Fruit fly (Drosophila melanogaster): Measurements from ENCODE around the gene COX5BL.

COX5BL gene

dm6 chr2L:6561463-6562357 is 2.5 kb downstream of the COX5BL start, which contains the start of the genes Trmt6 and Ent2 (continued):
- TF ChIP-seq da (GFP tag; optimal IDR thresholded peaks at IDR 0.05), result peak; percentile 92
- peak; percentile 91 for TF ChIP-seq btn (GFP tag; optimal IDR thresholded peaks at IDR 0.05)
- TF ChIP-seq D19A (tag; optimal IDR thresholded peaks at IDR 0.05), result peak; percentile 83
- peak; percentile 95 for TF ChIP-seq CG10654 (GFP tag; optimal IDR thresholded peaks at IDR 0.05)
- peak; percentile 91 for TF ChIP-seq CG12391 (tag; optimal IDR thresholded peaks at IDR 0.05)
- no peak for TF ChIP-seq hbn (GFP tag; IDR thresholded peaks at IDR 0.05; ENCODE audit: partially characterized antibody)
- TF ChIP-seq Opbp (GFP tag; IDR thresholded peaks at IDR 0.05; ENCODE audit: partially characterized antibody), result 0 out of 3 replicates have a peak, but pooled peaks have one; percentile 37
- peak; percentile 77 for TF ChIP-seq Hey (tag; optimal IDR thresholded peaks at IDR 0.05)
- peak; percentile 91 for TF ChIP-seq sim (GFP tag; IDR thresholded peaks at IDR 0.05)
- peak; percentile 81 for TF ChIP-seq Jarid2 (GFP tag; optimal IDR thresholded peaks at IDR 0.05)
- peak; percentile 86 for TF ChIP-seq CG13123 (GFP tag; optimal IDR thresholded peaks at IDR 0.05)
- TF ChIP-seq CG17829 (tag; optimal IDR thresholded peaks at IDR 0.05), result peak; percentile 93
- TF ChIP-seq pros (GFP tag; optimal IDR thresholded peaks at IDR 0.05), result peak; percentile 34
- TF ChIP-seq B-H1 (GFP tag; IDR thresholded peaks at IDR 0.05), result peak; percentile 97
- peak; percentile 94 for TF ChIP-seq CG16863 (GFP tag; optimal IDR thresholded peaks at IDR 0.05)
- TF ChIP-seq inv (GFP tag; IDR thresholded peaks at IDR 0.05; ENCODE audit: partially characterized antibody), result no peak
- no peak for TF ChIP-seq Trl (optimal IDR thresholded peaks at IDR 0.05)
- peak; percentile 98 for TF ChIP-seq Trl (GFP tag; optimal IDR thresholded peaks at IDR 0.05)
- TF ChIP-seq Mes4 (GFP tag; optimal IDR thresholded peaks at IDR 0.05), result peak; percentile 93
- TF ChIP-seq CG8924 (tag; optimal IDR thresholded peaks at IDR 0.05), result peak; percentile 92
- TF ChIP-seq twi (tag; optimal IDR thresholded peaks at IDR 0.05), result peak; percentile 82
- TF ChIP-seq fd3F (GFP tag; optimal IDR thresholded peaks at IDR 0.05), result peak; percentile 94
- TF ChIP-seq cad (GFP tag; optimal IDR thresholded peaks at IDR 0.05), result peak; percentile 30
- peak; percentile 82 for TF ChIP-seq CG6254 (GFP tag; optimal IDR thresholded peaks at IDR 0.05)
- TF ChIP-seq gce (GFP tag; IDR thresholded peaks at IDR 0.05), result peak; percentile 97
- peak; percentile 91 for TF ChIP-seq sug (tag; optimal IDR thresholded peaks at IDR 0.05)
- TF ChIP-seq CG18619 (GFP tag; optimal IDR thresholded peaks at IDR 0.05), result peak; percentile 95
- peak; percentile 80 for TF ChIP-seq CG10321 (GFP tag; IDR thresholded peaks at IDR 0.05)
- peak; percentile 94 for TF ChIP-seq cas (GFP tag; IDR thresholded peaks at IDR 0.05)
- TF ChIP-seq grau (tag; optimal IDR thresholded peaks at IDR 0.05), result peak; percentile 94
- peak; percentile 89 for TF ChIP-seq NK7.1 (GFP tag; optimal IDR thresholded peaks at IDR 0.05)
- peak; percentile 98 for TF ChIP-seq HLH54F (GFP tag; optimal IDR thresholded peaks at IDR 0.05)
- peak; percentile 93 for TF ChIP-seq slou (GFP tag; optimal IDR thresholded peaks at IDR 0.05)
- peak; percentile 91 to 96 for TF ChIP-seq chif (GFP tag; optimal IDR thresholded peaks at IDR 0.05)
- TF ChIP-seq ash1 (GFP tag; optimal IDR thresholded peaks at IDR 0.05), result peak; percentile 73
- TF ChIP-seq gcm (GFP tag; optimal IDR thresholded peaks at IDR 0.05), result peak; percentile 75
- TF ChIP-seq ro (GFP tag; IDR thresholded peaks at IDR 0.05), result peak; percentile 90
- peak; percentile 95 for TF ChIP-seq CG1602 (GFP tag; optimal IDR thresholded peaks at IDR 0.05)
- peak in 1 of 2 experiments; percentile 50 for TF ChIP-seq insv (GFP tag; optimal IDR thresholded peaks at IDR 0.05)
- peak; percentile 93 for TF ChIP-seq Ssrp (tag; optimal IDR thresholded peaks at IDR 0.05)
- peak; percentile 95 for TF ChIP-seq CG10209 (GFP tag; optimal IDR thresholded peaks at IDR 0.05)
- peak; percentile 85 for TF ChIP-seq CG2875 (GFP tag; optimal IDR thresholded peaks at IDR 0.05)
- peak; percentile 85 for TF ChIP-seq CG3163 (GFP tag; optimal IDR thresholded peaks at IDR 0.05)
- peak; percentile 91 for TF ChIP-seq disco-r (GFP tag; optimal IDR thresholded peaks at IDR 0.05)
- peak; percentile 98 for TF ChIP-seq Awh (GFP tag; IDR thresholded peaks at IDR 0.05)
- TF ChIP-seq Gug (GFP tag; IDR thresholded peaks at IDR 0.05), result peak; percentile 99
- peak; percentile 96 for TF ChIP-seq CG5245 (GFP tag; optimal IDR thresholded peaks at IDR 0.05)
- TF ChIP-seq CG8359 (GFP tag; optimal IDR thresholded peaks at IDR 0.05; ENCODE audit: borderline replicate concordance), result peak; percentile 9
- peak; percentile 97 for TF ChIP-seq ttk (GFP tag; IDR thresholded peaks at IDR 0.05)
